Fruit fly (Drosophila melanogaster): ENCODE measurements around the gene sog.

- peak; percentile 17 for TF ChIP-seq h (GFP tag; optimal IDR thresholded peaks at IDR 0.05)
- no peak for TF ChIP-seq lola (GFP tag; optimal IDR thresholded peaks at IDR 0.05)
- TF ChIP-seq Myc (optimal IDR thresholded peaks at IDR 0.05) = no peak
Observed at dm6 chrX:15602438-15602837, 30.8 kb downstream of the sog start.
